Worm (Caenorhabditis elegans): ENCODE measurements around the gene B0563.5.

The B0563.5 gene

DNA sequence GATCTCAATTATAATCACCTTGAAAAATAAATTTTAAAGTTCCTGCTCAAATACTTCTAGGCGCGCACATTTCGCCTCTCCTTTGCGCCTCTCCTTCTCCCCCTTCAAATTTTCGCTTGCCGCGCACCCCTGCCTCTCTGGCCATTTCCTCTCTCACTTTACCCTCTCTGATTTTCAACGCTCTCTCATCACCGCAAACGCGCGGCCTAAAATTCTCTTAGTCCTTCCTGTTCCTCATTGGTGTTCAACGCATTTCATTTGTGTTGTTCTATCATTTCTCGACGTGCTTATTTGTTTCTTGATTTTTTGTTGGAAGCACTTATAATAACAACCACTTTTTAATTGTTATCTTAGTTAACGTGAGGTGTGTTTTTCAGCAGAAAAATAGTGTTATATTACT is 32.1 kb upstream of the B0563.5 start, which contains the start of gene C25A11.2:
TSS of gene C25A11.2 (plus strand) at position 238 of the 400 bp plus-strand sequence.
- TF ChIP-seq F39B2.1 (GFP tag; IDR thresholded peaks at IDR 0.05) (no peak), F57A8.1 (GFP tag; optimal IDR thresholded peaks at IDR 0.05) (no peak), T26A5.8 (tag; optimal IDR thresholded peaks at IDR 0.05) (no peak), egl-18 (GFP tag; IDR thresholded peaks at IDR 0.05) (no peak), nfya-1 (tag; optimal IDR thresholded peaks at IDR 0.05; ENCODE audit: borderline replicate concordance, insufficient read depth) (no peak), lin-40 (tag; optimal IDR thresholded peaks at IDR 0.05) (no peak), attf-3 (GFP tag; conservative IDR thresholded peaks at IDR 0.05) (no peak), sea-2 (GFP tag; IDR thresholded peaks at IDR 0.05) (no peak), snpc-1.3 (tag; optimal IDR thresholded peaks at IDR 0.05; ENCODE audit: insufficient read depth) (no peak), Y53F4B.3 (GFP tag; IDR thresholded peaks at IDR 0.05) (no peak), pha-4 (tag; optimal IDR thresholded peaks at IDR 0.05) (no peak), dpff-1 (tag; optimal IDR thresholded peaks at IDR 0.05) (no peak), mcd-1 (GFP tag; IDR thresholded peaks at IDR 0.05) (peak; percentile 41; the same call in 1 of the 2 replicates), C17E4.6 (GFP tag; IDR thresholded peaks at IDR 0.05) (no peak), tbx-9 (tag; optimal IDR thresholded peaks at IDR 0.05; ENCODE audit: borderline replicate concordance) (no peak), ceh-91 (GFP tag; IDR thresholded peaks at IDR 0.05) (no peak), F57C9.4 (tag; optimal IDR thresholded peaks at IDR 0.05) (no peak), lin-35 (GFP tag; optimal IDR thresholded peaks at IDR 0.05) (no peak), repo-1 (tag; optimal IDR thresholded peaks at IDR 0.05) (no peak), nhr-90 (tag; optimal IDR thresholded peaks at IDR 0.05) (no peak), dox-1 (GFP tag; IDR thresholded peaks at IDR 0.05) (peak; percentile 76), zfh-2 (GFP tag; conservative IDR thresholded peaks at IDR 0.05) (peak; percentile 78), lin-26 (GFP tag; IDR thresholded peaks at IDR 0.05) (no peak), cebp-1 (GFP tag; IDR thresholded peaks at IDR 0.05) (no peak), cebp-1 (tag; optimal IDR thresholded peaks at IDR 0.05) (no peak), ceh-100 (GFP tag; IDR thresholded peaks at IDR 0.05) (no peak), snpc-1.1 (tag; optimal IDR thresholded peaks at IDR 0.05; ENCODE audit: insufficient read depth) (no peak), hmg-1.2 (GFP tag; IDR thresholded peaks at IDR 0.05) (peak; percentile 75; the same call in 1 of the 2 replicates), ekl-4 (GFP tag; IDR thresholded peaks at IDR 0.05) (no peak), F37B4.10 (GFP tag; IDR thresholded peaks at IDR 0.05) (no peak), hmg-20 (GFP tag; IDR thresholded peaks at IDR 0.05) (no peak), mes-4 (tag; optimal IDR thresholded peaks at IDR 0.05) (no peak), ceh-40 (GFP tag; IDR thresholded peaks at IDR 0.05) (no peak), akir-1 (GFP tag; optimal IDR thresholded peaks at IDR 0.05) (no peak), fkh-3 (tag; optimal IDR thresholded peaks at IDR 0.05) (no peak), hlh-12 (tag; optimal IDR thresholded peaks at IDR 0.05) (no peak), ztf-22 (GFP tag; optimal IDR thresholded peaks at IDR 0.05) (no peak), C06A6.2 (GFP tag; conservative IDR thresholded peaks at IDR 0.05) (no peak), F52B5.7 (tag; optimal IDR thresholded peaks at IDR 0.05) (no peak), snpc-3.4 (tag; optimal IDR thresholded peaks at IDR 0.05) (no peak), ztf-28 (GFP tag; IDR thresholded peaks at IDR 0.05) (no peak), B0336.3 (GFP tag; IDR thresholded peaks at IDR 0.05) (no peak), him-1 (tag; optimal IDR thresholded peaks at IDR 0.05) (no peak), hrde-1 (tag; optimal IDR thresholded peaks at IDR 0.05; ENCODE audit: borderline replicate concordance) (no peak), ztf-26 (tag; optimal IDR thresholded peaks at IDR 0.05) (no peak), hlh-26 (GFP tag; conservative IDR thresholded peaks at IDR 0.05) (no peak), bed-2 (GFP tag; IDR thresholded peaks at IDR 0.05) (no peak), mxl-1 (tag; optimal IDR thresholded peaks at IDR 0.05) (no peak), sptf-2 (GFP tag; optimal IDR thresholded peaks at IDR 0.05) (no peak), egl-44 (GFP tag; IDR thresholded peaks at IDR 0.05) (no peak)
